Worm (Caenorhabditis elegans): ENCODE data around the gene B0403.6.

- TF ChIP-seq snu-23 (GFP tag; optimal IDR thresholded peaks at IDR 0.05) (peak; percentile 53), ceh-88 (GFP tag; IDR thresholded peaks at IDR 0.05) (no peak), egl-27 (tag; optimal IDR thresholded peaks at IDR 0.05) (no peak), nhr-12 (tag; optimal IDR thresholded peaks at IDR 0.05) (no peak), fos-1 (tag; optimal IDR thresholded peaks at IDR 0.05) (no peak), zag-1 (tag; optimal IDR thresholded peaks at IDR 0.05) (no peak)
These were observed 25.1 kb upstream of the B0403.6 start, which contains the start of gene C36B7.6 for ce11 chrX:7100290-7100689.

Measured in whole organism, L1 larva.